Fruit fly (Drosophila melanogaster) whole organism, embryonic: ENCODE measurements around the gene CG11342.
A peak's percentile ranks its signal among the peaks of the same experiment; 100 is the strongest.

ENCODE experiments used
- Asciz ChIP-seq: fragments of 200-800 bp; sonication (Bioruptor generic); optimal IDR thresholded peaks from 2 replicates; lab custom pipeline; 2017; ENCODE audit warnings: missing biosample characterization, mild to moderate bottlenecking, missing genetic modification characterization, missing genetic modification reagents
- B-H2 ChIP-seq: fragments of 200-800 bp; sonication (Bioruptor generic); optimal IDR thresholded peaks from 2 replicates; lab custom pipeline; 2018; ENCODE audit warnings: missing biosample characterization, mild to moderate bottlenecking, missing genetic modification characterization
- BEAF-32 ChIP-seq: fragments of 200-800 bp; sonication (Bioruptor generic); optimal IDR thresholded peaks from 3 replicates; lab custom pipeline; 2017; ENCODE audit warnings: missing biosample characterization, missing genetic modification characterization, mild to moderate bottlenecking, moderate library complexity, missing genetic modification reagents
- CG11093 ChIP-seq: fragments of 200-800 bp; sonication (Bioruptor generic); IDR thresholded peaks from 3 replicates; pipeline ENCODE4 v1.3.6; 2022; ENCODE audit warnings: missing biosample characterization, missing genetic modification characterization
- CG12155 ChIP-seq: fragments of 200-800 bp; sonication (Bioruptor generic); optimal IDR thresholded peaks from 3 replicates; lab custom pipeline; 2016; ENCODE audit warnings: missing biosample characterization, missing genetic modification characterization
- CG12391 ChIP-seq: fragments of 200-800 bp; sonication (Bioruptor generic); optimal IDR thresholded peaks from 3 replicates; lab custom pipeline; 2018; ENCODE audit warnings: missing biosample characterization, mild to moderate bottlenecking, missing genetic modification characterization, moderate library complexity
- CG14441 ChIP-seq: fragments of 200-800 bp; sonication (Bioruptor generic); IDR thresholded peaks from 2 replicates; pipeline ENCODE4 v1.3.6; 2022; ENCODE audit warnings: missing biosample characterization, missing genetic modification characterization
- CG18011 ChIP-seq: fragments of 200-800 bp; sonication (Bioruptor generic); optimal IDR thresholded peaks from 2 replicates; lab custom pipeline; 2017; ENCODE audit warnings: missing biosample characterization, missing genetic modification characterization, mild to moderate bottlenecking, moderate library complexity, missing genotype
- CG18476 ChIP-seq: fragments of 200-800 bp; sonication (Bioruptor generic); optimal IDR thresholded peaks from 2 replicates; lab custom pipeline; 2016; ENCODE audit warnings: missing biosample characterization, mild to moderate bottlenecking, missing genetic modification characterization
- CG18599 ChIP-seq: fragments of 200-800 bp; sonication (Bioruptor generic); optimal IDR thresholded peaks from 3 replicates; lab custom pipeline; 2017; ENCODE audit warnings: missing biosample characterization, missing genetic modification characterization, mild to moderate bottlenecking, moderate library complexity, missing genetic modification reagents
- CG2199 ChIP-seq: fragments of 200-800 bp; sonication (Bioruptor generic); IDR thresholded peaks from 3 replicates; pipeline ENCODE4 v1.3.6; 2022; ENCODE audit warnings: missing biosample characterization, missing genetic modification characterization
- CG34422 ChIP-seq: fragments of 200-800 bp; sonication (Bioruptor generic); IDR thresholded peaks from 3 replicates; pipeline ENCODE4 v1.3.6; 2022; ENCODE audit warnings: missing biosample characterization, missing genetic modification characterization
- CG4617 ChIP-seq: fragments of 200-800 bp; sonication (Bioruptor generic); optimal IDR thresholded peaks from 3 replicates; lab custom pipeline; 2016; ENCODE audit warnings: missing biosample characterization, missing genetic modification characterization, borderline replicate concordance
- CG7786 ChIP-seq: fragments of 200-800 bp; sonication (Bioruptor generic); optimal IDR thresholded peaks from 2 replicates; lab custom pipeline; 2016; ENCODE audit warnings: missing biosample characterization, missing genetic modification characterization
- CG7963 ChIP-seq: fragments of 200-800 bp; sonication (Bioruptor generic); IDR thresholded peaks from 3 replicates; pipeline ENCODE4 v1.3.6; 2022; ENCODE audit warnings: missing biosample characterization, missing genetic modification characterization; ENCODE audit not compliant: partially characterized antibody
- CG8089 ChIP-seq: fragments of 200-800 bp; sonication (Bioruptor generic); optimal IDR thresholded peaks from 3 replicates; lab custom pipeline; 2016; ENCODE audit warnings: missing biosample characterization, missing genetic modification characterization
- CG8765 ChIP-seq: fragments of 200-800 bp; sonication (Bioruptor generic); IDR thresholded peaks from 2 replicates; pipeline ENCODE4 v1.3.6; 2022; ENCODE audit warnings: missing biosample characterization, missing genetic modification characterization
- CG9215 ChIP-seq: fragments of 200-800 bp; sonication (Bioruptor generic); IDR thresholded peaks from 2 replicates; pipeline ENCODE4 v1.3.6; 2022; ENCODE audit warnings: missing biosample characterization, missing genetic modification characterization
- CG9817 ChIP-seq: fragments of 200-800 bp; sonication (Bioruptor generic); optimal IDR thresholded peaks from 2 replicates; lab custom pipeline; 2018; ENCODE audit warnings: missing biosample characterization, mild to moderate bottlenecking, missing genetic modification characterization, moderate library complexity
- Chrac-16 ChIP-seq: fragments of 200-800 bp; sonication (Bioruptor generic); optimal IDR thresholded peaks from 3 replicates; lab custom pipeline; 2016; ENCODE audit warnings: missing biosample characterization, missing genetic modification characterization
- Deaf1 ChIP-seq: fragments of 200-800 bp; optimal IDR thresholded peaks from 3 replicates; lab custom pipeline; 2019; ENCODE audit warnings: missing biosample characterization, mild to moderate bottlenecking, missing genetic modification characterization, moderate library complexity
- E2f1 ChIP-seq: fragments of 200-800 bp; sonication (Bioruptor generic); IDR thresholded peaks from 2 replicates; pipeline ENCODE4 v1.3.6; 2022; ENCODE audit warnings: missing biosample characterization, missing genetic modification characterization
- HLH54F ChIP-seq: fragments of 200-800 bp; sonication (Bioruptor generic); optimal IDR thresholded peaks from 3 replicates; lab custom pipeline; 2016; ENCODE audit warnings: missing biosample characterization, missing genetic modification characterization
- Max ChIP-seq: fragments of 200-800 bp; sonication (Bioruptor generic); optimal IDR thresholded peaks from 2 replicates; lab custom pipeline; 2016; ENCODE audit warnings: missing biosample characterization, mild to moderate bottlenecking, missing genetic modification characterization
- NC2β ChIP-seq: fragments of 200-800 bp; sonication (Bioruptor generic); optimal IDR thresholded peaks from 2 replicates; lab custom pipeline; 2016; ENCODE audit warnings: missing biosample characterization, missing genetic modification characterization
- Neu2 ChIP-seq: fragments of 200-800 bp; sonication (Bioruptor generic); optimal IDR thresholded peaks from 3 replicates; lab custom pipeline; 2016; ENCODE audit warnings: missing biosample characterization, missing genetic modification characterization, borderline replicate concordance
- Oli ChIP-seq: fragments of 200-800 bp; sonication (Bioruptor generic); optimal IDR thresholded peaks from 2 replicates; lab custom pipeline; 2018; ENCODE audit warnings: missing biosample characterization, mild to moderate bottlenecking, missing genetic modification characterization, moderate library complexity
- Optix ChIP-seq: fragments of 200-800 bp; sonication (Bioruptor generic); IDR thresholded peaks from 3 replicates; pipeline ENCODE4 v1.3.6; 2022; ENCODE audit warnings: missing biosample characterization, missing genetic modification characterization
- Rfx ChIP-seq: fragments of 200-800 bp; sonication (Bioruptor generic); IDR thresholded peaks from 2 replicates; pipeline ENCODE4 v1.3.6; 2022; ENCODE audit warnings: missing biosample characterization, missing genetic modification characterization
- Sin3A ChIP-seq: fragments of >200 bp; optimal IDR thresholded peaks from 2 replicates; lab custom pipeline; 2018
- Taf1 ChIP-seq: fragments of 200-800 bp; sonication (Bioruptor generic); IDR thresholded peaks from 2 replicates; pipeline ENCODE4 v1.3.6; 2022; ENCODE audit warnings: missing biosample characterization, missing genetic modification characterization
- bcd ChIP-seq: fragments of 200-800 bp; sonication (Bioruptor generic); optimal IDR thresholded peaks from 2 replicates; lab custom pipeline; 2017; ENCODE audit warnings: missing biosample characterization, mild to moderate bottlenecking, missing genetic modification characterization
- bowl ChIP-seq: fragments of 200-800 bp; sonication (Bioruptor generic); IDR thresholded peaks from 2 replicates; pipeline ENCODE4 v1.3.6; 2022; ENCODE audit warnings: missing biosample characterization, missing genetic modification characterization
- chif ChIP-seq, 2 experiments: fragments of 200-800 bp; sonication (Bioruptor generic); optimal IDR thresholded peaks; 3 replicates each; lab custom pipeline; 2016; ENCODE audit warnings: missing biosample characterization in 2 of 2, missing genetic modification characterization in 2 of 2
- chinmo ChIP-seq: fragments of 200-800 bp; sonication (Bioruptor generic); IDR thresholded peaks from 4 replicates; pipeline ENCODE4 v1.3.6; 2022; ENCODE audit warnings: missing biosample characterization, missing genetic modification characterization; ENCODE audit not compliant: partially characterized antibody
- ci ChIP-seq: fragments of 200-800 bp; sonication (Bioruptor generic); IDR thresholded peaks from 3 replicates; pipeline ENCODE4 v1.3.6; 2022; ENCODE audit warnings: missing biosample characterization, missing genetic modification characterization
- corto ChIP-seq: fragments of 200-800 bp; sonication (Bioruptor generic); optimal IDR thresholded peaks from 2 replicates; lab custom pipeline; 2016; ENCODE audit warnings: missing biosample characterization, mild to moderate bottlenecking, missing genetic modification characterization, moderate library complexity
- crc ChIP-seq: fragments of 200-800 bp; sonication (Bioruptor generic); optimal IDR thresholded peaks from 2 replicates; lab custom pipeline; 2016; ENCODE audit warnings: missing biosample characterization, missing genetic modification characterization
- fd102C ChIP-seq: fragments of 200-800 bp; sonication (Bioruptor generic); optimal IDR thresholded peaks from 2 replicates; lab custom pipeline; 2018; ENCODE audit warnings: missing biosample characterization, mild to moderate bottlenecking, missing genetic modification characterization, moderate library complexity
- h ChIP-seq: fragments of >200 bp; optimal IDR thresholded peaks from 2 replicates; lab custom pipeline; 2017
- ind ChIP-seq: fragments of 200-800 bp; sonication (Bioruptor generic); optimal IDR thresholded peaks from 3 replicates; lab custom pipeline; 2016; ENCODE audit warnings: missing biosample characterization, missing genetic modification characterization
- jumu ChIP-seq: fragments of 200-800 bp; sonication (Bioruptor generic); optimal IDR thresholded peaks from 3 replicates; lab custom pipeline; 2016; ENCODE audit warnings: missing biosample characterization, missing genetic modification characterization
- odd ChIP-seq: fragments of 200-800 bp; sonication (Bioruptor generic); optimal IDR thresholded peaks from 2 replicates; lab custom pipeline; 2017; ENCODE audit warnings: missing biosample characterization, mild to moderate bottlenecking, missing genetic modification characterization
- pb ChIP-seq: fragments of 200-800 bp; sonication (Bioruptor generic); optimal IDR thresholded peaks from 3 replicates; lab custom pipeline; 2016; ENCODE audit warnings: missing biosample characterization, missing genetic modification characterization
- pita ChIP-seq: fragments of 200-800 bp; sonication (Bioruptor generic); optimal IDR thresholded peaks from 2 replicates; lab custom pipeline; 2017; ENCODE audit warnings: missing biosample characterization, mild to moderate bottlenecking, missing genetic modification characterization
- psq ChIP-seq: fragments of 200-800 bp; sonication (Bioruptor generic); optimal IDR thresholded peaks from 2 replicates; lab custom pipeline; 2017; ENCODE audit warnings: missing biosample characterization, missing genetic modification characterization
- row ChIP-seq: fragments of 200-800 bp; sonication (Bioruptor generic); IDR thresholded peaks from 3 replicates; pipeline ENCODE4 v1.3.6; 2022; ENCODE audit warnings: missing biosample characterization, missing genetic modification characterization
- salm ChIP-seq: fragments of 200-800 bp; sonication (Bioruptor generic); optimal IDR thresholded peaks from 2 replicates; lab custom pipeline; 2018; ENCODE audit warnings: missing biosample characterization, mild to moderate bottlenecking, missing genetic modification characterization
- tin ChIP-seq: fragments of 200-800 bp; sonication (Bioruptor generic); optimal IDR thresholded peaks from 3 replicates; lab custom pipeline; 2016; ENCODE audit warnings: missing biosample characterization, missing genetic modification characterization
- tup ChIP-seq: fragments of 200-800 bp; sonication (Bioruptor generic); optimal IDR thresholded peaks from 2 replicates; lab custom pipeline; 2016; ENCODE audit warnings: missing biosample characterization, mild to moderate bottlenecking, missing genetic modification characterization, moderate library complexity
- unpg ChIP-seq: fragments of 200-800 bp; sonication (Bioruptor generic); optimal IDR thresholded peaks from 3 replicates; lab custom pipeline; 2018; ENCODE audit warnings: missing biosample characterization, mild to moderate bottlenecking, missing genetic modification characterization, moderate library complexity
- zf30C ChIP-seq: fragments of 200-800 bp; sonication (Bioruptor generic); optimal IDR thresholded peaks from 3 replicates; lab custom pipeline; 2018; ENCODE audit warnings: missing biosample characterization, mild to moderate bottlenecking, missing genetic modification characterization

CG11342 gene

dm6 chr3L:4367339-4367738 lies at the start of gene CG11342 (continued):
- TF ChIP-seq crc (GFP tag; lab: Kevin White, UChicago) (no peak), CG9215 (GFP tag; lab: Robert Waterston, UW) (no peak), Optix (GFP tag; lab: Robert Waterston, UW) (no peak), CG8765 (no peak), CG11093 (GFP tag; lab: Robert Waterston, UW) (no peak), CG14441 (GFP tag; lab: Robert Waterston, UW) (no peak), bcd (GFP tag; lab: Kevin White, UChicago) (no peak), E2f1 (GFP tag; lab: Robert Waterston, UW) (no peak), salm (tag; lab: Kevin White, UChicago) (no peak), CG9817 (tag; lab: Kevin White, UChicago) (no peak), Neu2 (GFP tag; lab: Kevin White, UChicago) (no peak), CG4617 (GFP tag; lab: Kevin White, UChicago) (peak; percentile 35), fd102C (GFP tag; lab: Kevin White, UChicago) (no peak), ind (GFP tag; lab: Kevin White, UChicago) (no peak), CG8089 (GFP tag; lab: Kevin White, UChicago) (no peak), pb (GFP tag; lab: Kevin White, UChicago) (no peak), row (peak; percentile 30; the same call in 1 of the 3 replicates), CG7786 (GFP tag; lab: Kevin White, UChicago) (no peak), HLH54F (GFP tag; lab: Kevin White, UChicago) (no peak), Deaf1 (tag; lab: Kevin White, UChicago) (no peak), CG2199 (GFP tag; lab: Robert Waterston, UW) (no peak), tin (GFP tag; lab: Kevin White, UChicago) (no peak), Max (GFP tag; lab: Kevin White, UChicago) (no peak), tup (no peak), corto (GFP tag; lab: Kevin White, UChicago) (no peak), Taf1 (GFP tag; lab: Robert Waterston, UW) (no peak), psq (GFP tag; lab: Kevin White, UChicago) (no peak), Sin3A (lab: Kevin White, UChicago) (no peak), Rfx (GFP tag; lab: Robert Waterston, UW) (peak; percentile 43; the same call in 1 of the 2 replicates), ci (GFP tag; lab: Robert Waterston, UW) (no peak), zf30C (GFP tag; lab: Kevin White, UChicago) (no peak), CG7963 (GFP tag; lab: Robert Waterston, UW) (peak; percentile 63; the same call in 1 of the 3 replicates), unpg (no peak), CG12155 (GFP tag; lab: Kevin White, UChicago) (no peak), CG34422 (no peak), h (no peak), CG18011 (GFP tag; lab: Kevin White, UChicago) (no peak), CG18599 (GFP tag; lab: Kevin White, UChicago) (no peak), jumu (GFP tag; lab: Kevin White, UChicago) (no peak), CG12391 (tag; lab: Kevin White, UChicago) (no peak), pita (GFP tag; lab: Kevin White, UChicago) (no peak), BEAF-32 (GFP tag; lab: Kevin White, UChicago) (peak; percentile 80), chinmo (GFP tag; lab: Robert Waterston, UW) (peak; percentile 82; the same call in 2 of the 4 replicates), CG18476 (no peak), Asciz (no peak), Oli (tag; lab: Kevin White, UChicago) (no peak), bowl (GFP tag; lab: Robert Waterston, UW) (no peak), B-H2 (no peak), chif (GFP tag; optimal IDR thresholded peaks at IDR 0.05; lab: Kevin White, UChicago) (no peak), NC2β (GFP tag; lab: Kevin White, UChicago) (no peak), Chrac-16 (GFP tag; lab: Kevin White, UChicago) (no peak), odd (GFP tag; lab: Kevin White, UChicago) (no peak)
